Worm (Caenorhabditis elegans): ENCODE measurements around the gene daf-10.

daf-10 gene

DNA sequence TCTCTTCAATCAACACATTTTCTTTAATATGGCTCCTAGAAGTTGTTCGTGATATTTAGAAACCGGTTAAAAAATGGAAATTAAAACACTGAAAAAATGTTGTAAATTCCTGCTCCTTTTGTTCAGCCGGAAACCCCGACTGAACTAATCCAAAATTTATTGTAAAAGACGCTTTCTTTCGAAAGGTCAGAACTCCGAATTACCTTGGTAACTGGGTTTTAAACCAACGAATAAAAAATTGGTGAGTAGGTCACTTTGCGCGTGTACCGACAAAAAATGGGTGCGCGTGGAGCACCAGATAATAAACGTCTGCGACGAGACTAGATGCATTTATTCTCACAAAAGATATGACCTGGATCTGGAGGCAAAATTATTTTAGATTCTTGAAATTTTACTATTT is 15.4 kb downstream of the daf-10 start:
- no peak for TF ChIP-seq unc-62 (GFP tag; optimal IDR thresholded peaks at IDR 0.05)

DNA sequence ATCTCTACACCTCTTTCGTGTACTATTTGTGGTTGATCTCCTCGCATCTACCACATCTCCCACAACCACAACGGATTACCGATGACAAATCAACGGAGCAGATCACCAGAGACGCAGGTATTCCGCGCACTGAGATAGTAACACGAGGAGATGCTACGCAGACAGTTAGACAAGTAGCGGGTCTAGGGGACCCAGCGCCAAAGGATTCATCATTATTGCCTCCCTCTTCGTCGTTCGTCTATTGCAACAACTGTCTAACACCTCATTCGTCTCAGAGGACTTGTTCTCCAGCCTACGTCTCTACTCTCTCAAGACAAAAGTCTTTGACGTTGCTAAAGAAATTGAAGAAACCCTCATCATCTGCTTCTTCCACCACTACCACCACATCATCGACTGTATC is 24.5 kb downstream of the daf-10 start:
- no peak for TF ChIP-seq unc-62 (GFP tag; optimal IDR thresholded peaks at IDR 0.05)

DNA sequence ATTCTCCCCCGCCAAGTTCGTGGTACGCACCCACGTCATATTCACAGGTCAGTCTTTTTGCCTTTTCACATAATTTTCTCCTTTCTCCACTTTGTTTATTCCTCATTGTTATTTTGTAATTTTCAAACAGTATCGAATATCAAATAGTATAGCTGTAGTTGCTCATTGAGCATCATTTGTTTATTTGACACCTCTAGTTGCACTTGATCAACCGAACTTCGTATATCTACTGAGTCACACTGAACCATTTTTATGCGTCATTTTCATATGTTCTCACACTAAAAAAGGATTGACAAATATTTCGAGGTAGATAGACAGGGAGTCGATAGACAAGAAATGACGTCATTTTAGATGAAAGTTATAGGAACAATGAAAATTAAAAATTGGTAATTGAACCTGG is 25.8 kb downstream of the daf-10 start:
- TF ChIP-seq unc-62 (GFP tag; optimal IDR thresholded peaks at IDR 0.05), result no peak

DNA sequence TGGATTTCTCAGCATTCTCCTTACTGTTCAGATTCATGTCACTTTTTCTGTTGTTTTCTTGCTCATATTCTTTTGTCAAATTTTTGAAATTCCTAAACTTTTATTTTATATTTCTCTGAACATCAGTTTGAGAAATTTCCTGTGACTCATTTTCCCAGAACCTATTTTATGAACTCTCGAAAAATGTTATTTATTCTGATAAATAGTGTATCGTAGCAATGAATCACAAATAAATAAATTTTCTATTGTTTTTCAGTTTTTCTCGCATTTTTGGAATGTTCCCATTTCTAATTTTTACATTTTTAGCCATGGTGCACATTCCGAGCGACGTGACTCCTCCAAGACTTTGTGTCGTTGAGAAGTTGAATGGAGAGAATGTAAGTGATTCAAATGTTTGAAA is 27.2 kb downstream of the daf-10 start, which contains the start of gene nrfl-1:
Gene nrfl-1 (plus strand): TSS at position 301 of the 400 bp plus-strand sequence.
- TF ChIP-seq unc-62 (GFP tag; optimal IDR thresholded peaks at IDR 0.05), result no peak

DNA sequence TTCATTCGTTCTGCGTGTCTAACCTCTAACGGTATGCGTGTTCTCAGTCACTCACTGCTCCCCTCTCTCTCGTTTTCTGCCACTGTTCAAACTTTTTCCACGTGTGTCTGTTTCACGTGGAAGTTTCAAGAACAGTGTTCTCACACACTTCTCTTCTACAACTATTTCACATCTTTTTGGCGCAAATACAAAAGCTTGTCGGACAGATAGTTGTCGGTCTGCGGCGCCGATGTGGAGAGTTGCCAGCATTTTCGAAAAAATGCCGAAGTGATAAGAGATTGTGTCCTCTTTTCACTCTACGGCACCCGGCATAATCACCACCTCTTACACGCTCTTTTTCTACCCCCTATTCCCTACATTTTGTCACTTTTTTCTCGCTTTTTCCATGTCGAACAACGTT is 27.7 kb downstream of the daf-10 start:
- no peak for TF ChIP-seq unc-62 (GFP tag; optimal IDR thresholded peaks at IDR 0.05)

DNA sequence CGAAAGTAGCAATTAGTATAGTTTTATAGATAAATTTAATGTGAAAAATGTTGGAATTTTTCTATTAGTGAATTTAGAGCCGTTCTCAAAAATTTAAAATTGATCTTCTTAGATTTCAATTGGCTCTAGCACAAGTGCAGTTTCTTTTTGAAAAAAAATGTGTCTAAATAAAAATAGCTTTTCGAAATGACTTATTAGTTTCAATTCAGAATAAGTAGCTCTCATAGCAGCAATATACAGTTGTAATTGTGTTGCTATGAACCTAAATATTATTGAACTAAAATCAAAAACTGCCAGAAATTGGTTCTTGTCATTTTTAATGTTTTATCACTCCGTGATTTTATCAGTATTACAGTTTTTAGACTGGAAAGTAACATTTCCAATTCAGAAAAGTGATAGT is 28.3 kb downstream of the daf-10 start:
- no peak for TF ChIP-seq unc-62 (GFP tag; optimal IDR thresholded peaks at IDR 0.05)

DNA sequence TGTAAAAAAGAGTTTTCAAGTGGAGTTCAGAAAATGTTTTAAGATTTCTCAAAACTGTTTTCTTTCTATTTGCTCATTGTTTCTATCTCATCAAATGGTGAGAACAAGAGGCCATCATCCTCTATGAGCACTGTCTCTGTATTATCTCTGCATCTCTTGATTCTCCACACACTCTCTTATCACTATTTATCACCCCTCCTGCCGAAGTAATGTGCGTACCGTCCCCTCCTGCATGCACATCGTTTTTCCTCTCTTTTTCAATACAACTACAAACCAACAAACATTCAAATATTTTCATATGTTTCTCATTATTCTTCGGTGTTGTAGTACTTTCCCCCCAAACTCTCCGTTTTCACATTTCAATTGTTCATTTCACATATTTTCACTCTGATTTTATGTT is 29.6 kb downstream of the daf-10 start:
- no peak for TF ChIP-seq unc-62 (GFP tag; optimal IDR thresholded peaks at IDR 0.05)

DNA sequence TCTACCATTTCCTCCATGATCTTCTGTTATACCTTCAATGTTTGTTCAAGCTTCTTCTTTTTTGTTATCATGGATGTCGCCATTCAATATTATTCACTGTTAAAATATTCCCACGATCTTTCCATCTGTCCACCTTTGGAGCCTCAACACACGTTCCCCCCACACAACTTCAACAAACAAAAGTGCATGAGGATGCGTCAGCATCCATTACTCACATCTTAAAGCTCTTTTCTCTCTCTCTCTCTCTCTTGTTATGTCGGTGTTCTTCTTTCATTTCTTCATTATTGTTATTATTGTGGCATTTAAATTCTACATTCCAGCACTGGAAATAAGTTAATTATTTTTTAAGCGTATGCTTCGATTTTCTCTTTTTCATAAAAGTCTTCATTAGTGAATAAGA is 31.9 kb downstream of the daf-10 start:
- TF ChIP-seq unc-62 (GFP tag; optimal IDR thresholded peaks at IDR 0.05), result no peak

DNA sequence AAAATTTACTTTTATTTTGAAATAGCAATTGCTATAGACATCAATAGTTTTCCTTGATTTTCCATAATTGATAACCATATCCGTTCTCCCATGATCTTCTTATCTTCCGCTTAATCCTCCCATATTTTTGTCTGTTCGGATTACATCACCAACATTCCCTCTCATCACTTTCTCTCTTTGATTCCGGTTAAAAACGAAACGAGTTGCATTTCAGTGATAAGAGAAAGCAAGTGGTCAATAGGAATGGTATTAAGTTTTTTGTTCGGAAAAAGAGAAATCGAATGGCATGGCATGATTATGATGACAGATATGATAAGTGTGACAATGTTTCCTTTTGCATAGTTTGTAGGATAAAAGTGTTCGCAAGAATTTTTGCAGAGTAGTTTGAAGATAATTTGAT is 34.0 kb downstream of the daf-10 start:
- no peak for TF ChIP-seq unc-62 (GFP tag; optimal IDR thresholded peaks at IDR 0.05)

DNA sequence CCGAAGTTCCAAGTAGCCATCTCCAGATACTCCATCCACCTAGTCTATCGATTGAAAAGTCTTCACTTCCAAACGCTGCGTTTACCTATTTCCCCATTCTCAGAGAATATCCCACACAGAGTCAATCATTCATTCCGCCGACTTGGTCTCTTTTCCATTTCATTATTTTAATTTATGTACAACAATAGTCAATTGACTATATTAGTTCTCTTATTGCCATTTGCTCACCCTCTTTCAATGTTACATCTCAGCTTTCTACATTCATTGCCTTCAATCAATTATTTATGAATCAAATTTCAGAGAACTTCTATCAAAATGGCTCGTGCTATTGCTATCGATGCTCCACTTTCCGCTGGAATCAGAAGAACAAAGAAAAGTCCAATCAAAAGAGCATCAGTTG is 37.4 kb downstream of the daf-10 start, which contains the start of gene aly-1:
Gene aly-1 (plus strand): TSS at position 301 of the 400 bp plus-strand sequence.
- TF ChIP-seq unc-62 (GFP tag; optimal IDR thresholded peaks at IDR 0.05), result no peak

DNA sequence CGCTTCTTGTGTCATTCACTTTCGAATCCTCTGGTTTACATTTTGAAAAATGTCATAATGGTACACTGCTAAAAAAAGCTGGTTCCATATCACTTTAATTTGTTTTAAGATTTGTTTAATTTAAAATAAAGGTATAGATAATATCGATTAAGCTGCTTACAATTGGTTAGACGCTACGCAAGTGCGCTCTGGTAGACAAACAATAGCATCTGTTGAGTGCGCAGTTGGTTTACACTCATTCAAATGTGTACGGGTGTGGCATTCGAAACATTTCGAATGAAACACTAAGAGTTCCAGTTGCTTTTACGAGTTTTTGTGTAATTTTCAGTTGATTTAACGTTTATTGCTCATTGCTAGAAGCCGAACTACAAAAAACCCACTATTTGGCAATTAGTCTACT is 38.5 kb downstream of the daf-10 start:
- no peak for TF ChIP-seq unc-62 (GFP tag; optimal IDR thresholded peaks at IDR 0.05)

DNA sequence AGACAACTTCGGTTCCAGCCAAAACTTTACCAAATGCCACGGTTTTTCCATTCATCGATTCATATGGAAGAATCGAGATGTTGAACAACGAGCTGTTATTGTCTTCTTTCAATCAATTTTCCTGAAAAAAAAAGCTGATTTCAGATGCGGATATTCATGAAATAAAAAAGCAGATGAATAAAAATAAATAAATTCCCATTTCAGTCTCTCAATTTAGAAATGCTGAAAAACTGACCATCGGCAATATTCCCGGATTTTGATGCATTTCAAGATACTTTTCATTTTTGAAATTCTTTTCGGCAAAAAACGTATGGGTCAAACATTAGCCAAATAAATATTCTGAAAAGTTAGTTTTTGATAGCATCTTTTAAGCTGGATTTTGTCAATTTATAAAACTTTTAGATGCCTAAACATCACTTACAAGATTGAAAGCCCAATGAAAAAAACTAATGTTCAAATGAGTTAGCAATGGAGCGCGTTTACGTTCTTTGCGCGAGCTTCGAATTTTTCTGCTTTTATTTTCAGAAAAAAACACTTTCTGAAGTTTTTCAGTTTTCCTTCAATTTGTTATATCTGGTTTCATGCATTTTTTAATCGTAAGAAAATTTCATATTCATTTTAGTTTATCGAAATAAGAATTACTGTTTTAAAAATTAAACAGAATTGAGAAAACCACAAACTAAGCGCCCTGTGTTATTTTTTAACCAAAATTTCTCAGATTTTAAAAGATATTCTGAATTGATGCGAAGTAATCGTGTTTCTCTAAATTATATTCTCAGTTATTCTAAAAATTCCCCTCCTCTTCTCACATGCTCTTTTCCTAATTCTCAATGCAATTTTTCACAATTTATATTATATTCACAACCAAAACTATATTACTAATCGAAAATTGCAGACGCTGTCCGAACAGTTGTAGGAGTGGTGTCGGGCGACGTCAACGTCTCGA is 41.7 kb downstream of the daf-10 start, which contains the start of the genes C01F6.14 and fem-3:
Gene C01F6.14 (minus strand): TSS at position 51 of the 946 bp plus-strand sequence.
Gene fem-3 (plus strand): TSS at position 896 of the 946 bp plus-strand sequence.
- no peak for TF ChIP-seq unc-62 (GFP tag; optimal IDR thresholded peaks at IDR 0.05)

DNA sequence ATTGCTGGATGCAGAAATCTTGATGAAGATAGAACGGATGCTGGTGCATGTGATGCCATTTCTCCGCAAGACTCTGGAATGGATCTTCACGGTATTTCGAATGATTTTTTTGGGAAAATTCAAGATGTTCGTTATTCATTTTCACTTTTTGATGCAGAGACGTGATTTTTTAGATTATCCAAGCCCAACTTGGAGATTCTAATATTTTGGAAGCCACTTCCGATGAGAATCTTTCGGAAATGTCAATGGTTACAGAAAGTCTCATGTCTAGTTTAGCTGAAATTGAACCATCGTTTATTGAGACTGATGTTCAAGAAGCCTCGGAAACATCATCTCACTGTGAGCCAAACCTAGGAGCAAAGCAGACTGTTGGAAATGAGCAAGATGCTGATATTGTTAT is 45.2 kb downstream of the daf-10 start:
- TF ChIP-seq unc-62 (GFP tag; optimal IDR thresholded peaks at IDR 0.05), result no peak

DNA sequence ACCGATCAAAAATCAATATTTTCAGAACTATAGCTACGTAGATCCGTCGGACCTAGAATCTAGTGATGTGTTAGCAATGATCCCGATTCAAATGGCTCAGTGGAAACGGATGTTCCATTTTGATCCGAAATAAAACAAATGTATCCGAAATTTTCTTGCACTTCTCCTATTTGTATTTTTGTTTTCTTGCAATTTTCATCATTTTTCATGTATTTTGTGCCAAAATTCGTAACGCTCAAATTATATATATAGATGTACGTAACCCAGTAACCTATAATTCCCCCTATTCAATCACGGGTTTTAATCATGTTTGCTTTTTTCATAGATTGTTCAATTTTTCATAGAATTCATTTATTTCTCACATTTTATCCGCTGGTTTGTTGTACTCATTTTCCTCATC is 47.1 kb downstream of the daf-10 start, which contains the start of gene gldi-10:
Gene gldi-10 (plus strand): TSS at position 301 of the 400 bp plus-strand sequence.
- no peak for TF ChIP-seq unc-62 (GFP tag; optimal IDR thresholded peaks at IDR 0.05)

DNA sequence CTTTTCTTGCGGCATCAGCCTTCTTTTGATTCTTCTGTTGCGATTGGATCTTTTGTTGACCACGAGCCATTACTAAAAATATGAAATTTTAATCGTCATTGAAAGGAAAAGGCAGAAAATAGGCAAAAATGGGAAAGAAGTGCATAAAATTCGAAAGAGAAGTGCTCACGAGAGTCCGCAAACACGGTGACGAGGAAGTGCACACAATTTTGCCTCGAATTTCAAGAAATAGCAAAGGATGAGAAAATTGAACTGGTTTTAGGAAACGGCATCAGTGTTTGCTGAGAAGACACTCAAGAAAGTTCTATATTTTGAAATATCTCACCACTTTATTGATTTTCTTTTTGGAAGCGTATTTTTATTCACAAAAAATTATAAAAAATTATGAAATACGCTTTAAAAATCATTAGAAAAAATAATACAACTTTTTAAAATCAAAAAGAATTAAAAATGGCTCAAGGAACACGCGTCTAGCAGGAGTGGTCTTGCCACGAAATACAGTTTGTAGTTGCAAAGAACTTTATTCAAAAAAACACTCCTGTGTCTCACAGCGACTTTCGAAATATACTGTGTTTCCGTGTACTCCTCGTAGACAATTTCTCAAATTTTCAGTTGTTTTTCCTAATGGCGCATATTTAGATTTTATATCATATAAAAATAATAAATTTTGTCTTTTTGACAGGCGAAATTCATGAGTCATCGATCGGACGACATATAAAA is 49.7 kb downstream of the daf-10 start, which contains the start of the genes znf-706 and cpna-3:
Gene znf-706 (minus strand): TSS at position 72 of the 720 bp plus-strand sequence.
Gene cpna-3 (plus strand): TSS at position 683 of the 720 bp plus-strand sequence.
- no peak for TF ChIP-seq unc-62 (GFP tag; optimal IDR thresholded peaks at IDR 0.05)

DNA sequence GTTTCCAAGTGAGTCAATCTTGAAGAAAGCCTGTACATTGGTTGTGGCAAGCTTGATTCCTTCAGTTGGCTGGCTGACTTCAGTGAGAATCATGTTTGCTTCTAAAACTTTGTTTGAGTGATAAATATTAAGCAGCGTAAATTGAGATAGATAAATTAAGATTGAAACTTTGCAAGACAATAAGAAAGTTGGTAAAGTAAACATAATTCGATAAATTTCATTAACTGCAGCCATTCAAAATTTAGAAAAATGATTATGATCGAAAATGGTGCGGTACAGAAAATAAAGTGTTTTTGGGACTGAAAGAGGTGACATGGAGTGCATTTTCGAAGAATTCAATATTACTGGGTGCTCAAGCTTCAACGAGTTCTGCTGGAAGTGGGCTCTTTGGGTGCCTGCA is 50.5 kb downstream of the daf-10 start, which contains the start of gene icln-1:
Gene icln-1 (minus strand): TSS at position 101 of the 400 bp plus-strand sequence.
- TF ChIP-seq unc-62 (GFP tag; optimal IDR thresholded peaks at IDR 0.05), result no peak
